Worm (Caenorhabditis elegans) whole organism, L2 larva: Measurements from ENCODE around the gene E04F6.6.

Experiments used
- C34F6.9 ChIP-seq: fragments of 150-350 bp; optimal IDR thresholded peaks from 2 replicates; lab custom pipeline; 2014; ENCODE audit warnings: missing biosample characterization, missing genetic modification characterization
- Y55F3AM.14 ChIP-seq: fragments of 200-800 bp; sonication (Bioruptor generic); optimal IDR thresholded peaks from 2 replicates; lab custom pipeline; 2018; ENCODE audit warnings: mild to moderate bottlenecking, missing genetic modification characterization, missing compliant biosample characterization
- alr-1 ChIP-seq: fragments of 150-350 bp; optimal IDR thresholded peaks from 2 replicates; lab custom pipeline; 2014; ENCODE audit warnings: missing biosample characterization, missing genetic modification characterization
- aly-2 ChIP-seq: fragments of 150-350 bp; optimal IDR thresholded peaks from 2 replicates; lab custom pipeline; 2014; ENCODE audit warnings: missing biosample characterization, missing genetic modification characterization
- ceh-82 ChIP-seq: fragments of 150-350 bp; optimal IDR thresholded peaks from 2 replicates; lab custom pipeline; 2014; ENCODE audit warnings: missing biosample characterization, missing genetic modification characterization
- dmd-4 ChIP-seq: sonication (generic microtip); optimal IDR thresholded peaks from 2 replicates; lab custom pipeline; 2017; ENCODE audit warnings: missing biosample characterization, missing genetic modification characterization
- egl-27 ChIP-seq: sonication (generic microtip); optimal IDR thresholded peaks from 3 replicates; lab custom pipeline; 2017; ENCODE audit warnings: missing biosample characterization, missing genetic modification reagents, missing genetic modification characterization
- mab-5 ChIP-seq: fragments of 150-350 bp; optimal IDR thresholded peaks from 2 replicates; lab custom pipeline; 2014; ENCODE audit warnings: missing biosample characterization, missing genetic modification characterization
- nhr-11 ChIP-seq: fragments of 150-350 bp; optimal IDR thresholded peaks from 2 replicates; lab custom pipeline; 2014; ENCODE audit warnings: missing biosample characterization, missing genetic modification characterization
- nhr-129 ChIP-seq: fragments of 150-350 bp; optimal IDR thresholded peaks from 2 replicates; lab custom pipeline; 2014; ENCODE audit warnings: missing biosample characterization, missing genetic modification characterization
- nhr-25 ChIP-seq: fragments of 150-350 bp; sonication (generic microtip); optimal IDR thresholded peaks from 3 replicates; lab custom pipeline; 2014; ENCODE audit warnings: missing biosample characterization, missing genetic modification characterization
- nhr-6 ChIP-seq: fragments of 150-350 bp; optimal IDR thresholded peaks from 2 replicates; lab custom pipeline; 2014; ENCODE audit warnings: missing biosample characterization, missing genetic modification characterization
- skn-1 ChIP-seq: sonication (generic microtip); optimal IDR thresholded peaks from 2 replicates; lab custom pipeline; 2017; ENCODE audit warnings: missing biosample characterization, missing genetic modification characterization

DNA sequence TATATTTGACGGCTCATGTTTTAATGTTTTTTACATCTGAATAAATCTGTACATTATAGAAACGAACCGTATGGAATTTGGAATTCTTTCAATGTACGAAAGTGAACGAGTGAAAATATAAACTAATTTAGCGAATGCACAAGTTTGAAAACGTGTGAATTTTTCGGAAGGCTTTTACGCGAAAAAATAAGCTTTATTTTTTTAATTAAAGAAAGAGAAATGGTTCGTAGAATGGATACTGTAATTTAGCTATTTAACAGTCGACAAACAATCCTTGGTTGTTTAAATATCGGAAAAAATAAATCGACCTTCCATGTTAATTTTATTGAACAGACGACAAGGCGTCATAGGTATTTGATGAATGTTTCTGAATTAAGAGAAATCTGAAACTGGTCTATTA is 3.8 kb downstream of the E04F6.6 start, which contains the start of gene acdh-12:
- no peak for TF ChIP-seq dmd-4 (tag; lab: Kevin White, UChicago)
- TF ChIP-seq egl-27 (tag; lab: Kevin White, UChicago): no peak
- TF ChIP-seq nhr-6 (tag; lab: Kevin White, UChicago): no peak
- no peak for TF ChIP-seq nhr-11 (tag; lab: Kevin White, UChicago)
- TF ChIP-seq nhr-129 (tag; lab: Kevin White, UChicago): no peak
- TF ChIP-seq alr-1 (tag; lab: Kevin White, UChicago): no peak
- no peak for TF ChIP-seq aly-2 (tag; lab: Kevin White, UChicago)
- no peak for TF ChIP-seq ceh-82 (tag; lab: Kevin White, UChicago)
- TF ChIP-seq nhr-25 (tag; lab: Kevin White, UChicago): no peak
- TF ChIP-seq skn-1: no peak
- TF ChIP-seq C34F6.9 (tag; lab: Kevin White, UChicago): no peak
- no peak for TF ChIP-seq Y55F3AM.14 (GFP tag; lab: Kevin White, UChicago)
- no peak for TF ChIP-seq mab-5 (tag; lab: Kevin White, UChicago)
